Worm (Caenorhabditis elegans): ENCODE data around the gene twk-28.
A peak's percentile ranks its signal among the peaks of the same experiment; 100 is the strongest.

twk-28 gene

DNA sequence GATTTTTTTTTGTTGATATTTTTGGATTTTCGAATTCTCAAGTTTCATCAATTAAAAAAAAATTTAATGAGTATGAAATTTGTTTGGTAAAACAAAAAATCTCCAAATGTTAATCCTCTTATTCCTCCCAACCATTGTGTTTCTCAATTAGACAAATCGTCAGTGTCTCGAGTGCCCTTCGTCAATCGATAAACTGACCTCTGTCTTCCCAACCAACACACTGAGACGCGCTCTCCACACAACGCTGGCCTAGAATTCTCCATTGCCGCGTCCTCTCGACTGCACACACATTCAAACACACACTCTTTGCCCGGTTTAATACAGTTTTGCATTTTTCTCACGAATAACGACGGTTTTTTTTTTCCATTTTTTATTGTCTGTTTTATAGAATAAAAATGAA, 24.4 kb downstream of the twk-28 start, which contains the start of gene taf-11.1 (continued):
- TF ChIP-seq nhr-6 (tag; optimal IDR thresholded peaks at IDR 0.05) (no peak), mep-1 (tag; optimal IDR thresholded peaks at IDR 0.05) (peak; percentile 57), spr-3 (GFP tag; optimal IDR thresholded peaks at IDR 0.05) (no peak), lin-15B (tag; optimal IDR thresholded peaks at IDR 0.05) (no peak), arid-1 (GFP tag; conservative IDR thresholded peaks at IDR 0.05) (no peak), nhr-77 (tag; optimal IDR thresholded peaks at IDR 0.05) (no peak), lin-13 (GFP tag; optimal IDR thresholded peaks at IDR 0.05) (no peak), F37D6.2 (tag; optimal IDR thresholded peaks at IDR 0.05) (no peak), gei-8 (GFP tag; optimal IDR thresholded peaks at IDR 0.05) (no peak), hmg-1.1 (GFP tag; IDR thresholded peaks at IDR 0.05) (peak; percentile 47; the same call in 1 of the 2 replicates), daf-16 (GFP tag; optimal IDR thresholded peaks at IDR 0.05) (no peak), daf-16 (tag; optimal IDR thresholded peaks at IDR 0.05) (peak; percentile 48), nhr-28 (tag; optimal IDR thresholded peaks at IDR 0.05) (peak; percentile 64), set-16 (GFP tag; IDR thresholded peaks at IDR 0.05) (no peak), dve-1 (tag; optimal IDR thresholded peaks at IDR 0.05; ENCODE audit: insufficient read depth) (peak; percentile 16), ceh-44 (GFP tag; IDR thresholded peaks at IDR 0.05) (no peak), ceh-20 (GFP tag; IDR thresholded peaks at IDR 0.05) (no peak), lim-7 (GFP tag; IDR thresholded peaks at IDR 0.05) (no peak), ceh-62 (tag; optimal IDR thresholded peaks at IDR 0.05) (no peak), daf-8 (GFP tag; IDR thresholded peaks at IDR 0.05) (no peak), F49E8.2 (tag; optimal IDR thresholded peaks at IDR 0.05; ENCODE audit: borderline replicate concordance) (no peak), jun-1 (tag; optimal IDR thresholded peaks at IDR 0.05) (no peak), mes-2 (tag; optimal IDR thresholded peaks at IDR 0.05; ENCODE audit: poor library complexity, severe bottlenecking) (peak; percentile 79), lin-39 (tag; optimal IDR thresholded peaks at IDR 0.05) (no peak), dmd-8 (GFP tag; IDR thresholded peaks at IDR 0.05) (no peak), D1046.2 (GFP tag; IDR thresholded peaks at IDR 0.05) (no peak), zag-1 (tag; optimal IDR thresholded peaks at IDR 0.05) (no peak), nhr-111 (GFP tag; optimal IDR thresholded peaks at IDR 0.05) (no peak), ceh-82 (tag; optimal IDR thresholded peaks at IDR 0.05) (no peak), T26A8.4 (GFP tag; IDR thresholded peaks at IDR 0.05) (no peak), pqm-1 (tag; optimal IDR thresholded peaks at IDR 0.05) (no peak), attf-4 (tag; optimal IDR thresholded peaks at IDR 0.05) (no peak), ZK546.5 (tag; optimal IDR thresholded peaks at IDR 0.05) (no peak), nhr-237 (tag; optimal IDR thresholded peaks at IDR 0.05) (no peak), tag-97 (GFP tag; IDR thresholded peaks at IDR 0.05) (no peak), madf-5 (GFP tag; IDR thresholded peaks at IDR 0.05) (no peak), F26F4.8 (GFP tag; conservative IDR thresholded peaks at IDR 0.05) (no peak), dmd-9 (GFP tag; IDR thresholded peaks at IDR 0.05) (no peak), unc-130 (GFP tag; optimal IDR thresholded peaks at IDR 0.05) (no peak), ceh-32 (tag; optimal IDR thresholded peaks at IDR 0.05; ENCODE audit: poor library complexity) (no peak), nhr-10 (tag; optimal IDR thresholded peaks at IDR 0.05) (no peak), Y105C5A.15 (GFP tag; IDR thresholded peaks at IDR 0.05) (no peak), spr-1 (tag; optimal IDR thresholded peaks at IDR 0.05) (no peak), lin-1 (GFP tag; IDR thresholded peaks at IDR 0.05) (no peak), lin-38 (GFP tag; IDR thresholded peaks at IDR 0.05) (no peak), nhr-76 (tag; optimal IDR thresholded peaks at IDR 0.05) (no peak), skn-1 (tag; optimal IDR thresholded peaks at IDR 0.05) (no peak), mdl-1 (tag; optimal IDR thresholded peaks at IDR 0.05) (no peak), Y75B8A.6 (GFP tag; IDR thresholded peaks at IDR 0.05) (no peak), snpc-1.2 (GFP tag; IDR thresholded peaks at IDR 0.05) (no peak), mxl-2 (GFP tag; conservative IDR thresholded peaks at IDR 0.05) (no peak), vab-7 (GFP tag; IDR thresholded peaks at IDR 0.05) (no peak), hif-1 (tag; optimal IDR thresholded peaks at IDR 0.05) (peak in 1 of 2 experiments; percentile 22)
